Worm (Caenorhabditis elegans): ENCODE data around the gene Y62H9A.12.

DNA sequence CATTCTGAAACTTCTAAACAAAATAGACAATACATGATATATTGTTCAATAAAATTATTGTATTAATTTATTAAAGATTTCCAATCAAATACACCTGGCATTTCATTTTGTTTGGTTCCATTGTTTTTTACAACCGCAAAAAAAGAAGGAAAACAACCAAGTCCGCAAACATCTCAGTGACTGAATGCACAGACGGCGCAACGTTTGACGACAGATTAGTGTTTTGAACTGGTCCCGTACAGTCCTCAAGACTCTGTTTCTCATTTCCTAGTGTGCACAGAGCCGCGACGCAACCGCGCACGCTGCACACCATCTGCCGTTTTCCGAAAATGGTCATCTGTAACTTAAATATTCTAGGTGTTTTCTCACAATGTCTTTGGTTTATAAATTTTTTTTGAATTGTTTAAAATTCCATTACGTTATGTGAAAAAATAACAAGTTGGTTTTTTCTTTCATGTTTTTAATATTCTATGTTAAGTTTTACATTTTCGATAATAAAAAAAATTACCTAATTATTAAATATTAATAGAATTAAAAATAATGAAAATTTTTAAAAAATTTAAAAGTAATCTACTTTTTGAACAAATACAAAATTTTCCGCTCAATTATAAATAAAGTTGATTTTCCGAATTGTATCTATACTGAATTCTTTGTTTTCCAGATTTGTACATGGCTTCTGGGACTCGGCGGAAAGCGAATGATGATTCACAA lies 34.4 kb downstream of the Y62H9A.12 start, which contains the start of gene lsd-1:
- TF ChIP-seq hlh-30 (tag; optimal IDR thresholded peaks at IDR 0.05; ENCODE audit: insufficient read depth) (no peak), hlh-13 (GFP tag; optimal IDR thresholded peaks at IDR 0.05) (no peak), K02D7.2 (tag; optimal IDR thresholded peaks at IDR 0.05) (no peak)

Measured in whole organism, late embryonic.